Worm (Caenorhabditis elegans) whole organism, L4 larva: ENCODE data around the gene T26H5.11.

Experiments
- F26F4.8 ChIP-seq: fragments of 200-800 bp; sonication (Bioruptor generic); conservative IDR thresholded peaks from 2 replicates; pipeline ENCODE4 v1.3.6; 2022; ENCODE audit warnings: missing genetic modification characterization, missing compliant biosample characterization
- R02D3.7 ChIP-seq: fragments of 150-350 bp; sonication (generic microtip); optimal IDR thresholded peaks from 3 replicates; lab custom pipeline; 2014; ENCODE audit warnings: missing biosample characterization, missing genetic modification characterization
- T26A8.4 ChIP-seq: fragments of 200-800 bp; sonication (Bioruptor generic); IDR thresholded peaks from 2 replicates; pipeline ENCODE4 v1.3.6; 2022; ENCODE audit warnings: missing genetic modification characterization, missing compliant biosample characterization
- Y75B8A.6 ChIP-seq: fragments of 200-800 bp; sonication (Bioruptor generic); IDR thresholded peaks from 2 replicates; pipeline ENCODE4 v1.3.6; 2022; ENCODE audit warnings: missing genetic modification reagents, missing genetic modification characterization, missing compliant biosample characterization
- ZK337.2 ChIP-seq: fragments of 200-800 bp; sonication (Bioruptor generic); IDR thresholded peaks from 2 replicates; pipeline ENCODE4 v1.3.6; 2022; ENCODE audit warnings: missing genetic modification reagents, missing genetic modification characterization, missing compliant biosample characterization
- aha-1 ChIP-seq: fragments of 150-350 bp; peaks from one replicate; lab custom pipeline; 2014; ENCODE audit warnings: missing biosample characterization, missing genetic modification characterization
- aly-2 ChIP-seq: sonication (generic microtip); optimal IDR thresholded peaks from 2 replicates; lab custom pipeline; 2018; ENCODE audit warnings: missing biosample characterization, missing genetic modification characterization
- ama-1 ChIP-seq: fragments of 150-350 bp; optimal IDR thresholded peaks from 2 replicates; lab custom pipeline; 2014; ENCODE audit warnings: inconsistent platforms, mixed read lengths
- arid-1 ChIP-seq: fragments of 200-800 bp; sonication (Bioruptor generic); conservative IDR thresholded peaks from 2 replicates; pipeline ENCODE4 v1.3.6; 2022; ENCODE audit warnings: missing genetic modification reagents, missing genetic modification characterization, missing compliant biosample characterization
- ceh-20 ChIP-seq: fragments of 200-800 bp; sonication (Bioruptor generic); IDR thresholded peaks from 2 replicates; pipeline ENCODE4 v1.3.6; 2022; ENCODE audit warnings: missing genetic modification reagents, missing genetic modification characterization, missing compliant biosample characterization
- ceh-32 ChIP-seq: sonication (generic microtip); optimal IDR thresholded peaks from 2 replicates; lab custom pipeline; 2016; ENCODE audit warnings: mild to moderate bottlenecking, missing genetic modification characterization, missing compliant biosample characterization; ENCODE audit not compliant: poor library complexity
- cey-2 ChIP-seq: sonication (generic microtip); optimal IDR thresholded peaks from 3 replicates; lab custom pipeline; 2017; ENCODE audit warnings: missing genetic modification characterization, mild to moderate bottlenecking, missing compliant biosample characterization, antibody characterized with exemption, borderline replicate concordance; ENCODE audit not compliant: insufficient read depth
- daf-19 ChIP-seq: fragments of 200-800 bp; sonication (Bioruptor generic); conservative IDR thresholded peaks from 2 replicates; pipeline ENCODE4 v1.3.6; 2022; ENCODE audit warnings: missing genetic modification characterization, missing compliant biosample characterization
- daf-8 ChIP-seq: fragments of 200-800 bp; sonication (Bioruptor generic); IDR thresholded peaks from 2 replicates; pipeline ENCODE4 v1.3.6; 2022; ENCODE audit warnings: missing genetic modification characterization, missing compliant biosample characterization
- dmd-6 ChIP-seq: fragments of 200-800 bp; sonication (Bioruptor generic); IDR thresholded peaks from 2 replicates; pipeline ENCODE4 v1.3.6; 2022; ENCODE audit warnings: missing genetic modification reagents, missing genetic modification characterization, missing compliant biosample characterization
- dmd-8 ChIP-seq: fragments of 200-800 bp; sonication (Bioruptor generic); IDR thresholded peaks from 2 replicates; pipeline ENCODE4 v1.3.6; 2022; ENCODE audit warnings: missing genetic modification characterization, missing compliant biosample characterization
- duxl-1 ChIP-seq: sonication (generic microtip); optimal IDR thresholded peaks from 2 replicates; lab custom pipeline; 2016; ENCODE audit warnings: mild to moderate bottlenecking, missing genetic modification characterization, moderate library complexity, missing compliant biosample characterization; ENCODE audit not compliant: poor library complexity
- egl-27 ChIP-seq: sonication (generic microtip); optimal IDR thresholded peaks from 3 replicates; lab custom pipeline; 2017; ENCODE audit warnings: missing biosample characterization, missing genetic modification reagents, missing genetic modification characterization
- egl-43 ChIP-seq: fragments of 200-800 bp; sonication (Bioruptor generic); IDR thresholded peaks from 2 replicates; pipeline ENCODE4 v1.3.6; 2022; ENCODE audit warnings: missing genetic modification reagents, missing genetic modification characterization, missing compliant biosample characterization
- fos-1 ChIP-seq: fragments of 150-350 bp; optimal IDR thresholded peaks from 2 replicates; lab custom pipeline; 2014; ENCODE audit warnings: missing biosample characterization, missing genetic modification characterization
- hlh-11 ChIP-seq: fragments of 200-800 bp; sonication (Bioruptor generic); optimal IDR thresholded peaks from 2 replicates; lab custom pipeline; 2018; ENCODE audit warnings: mild to moderate bottlenecking, missing genetic modification characterization, missing compliant biosample characterization
- hlh-30 ChIP-seq: sonication (generic microtip); optimal IDR thresholded peaks from 2 replicates; lab custom pipeline; 2017; ENCODE audit warnings: antibody characterized with exemption, mild to moderate bottlenecking, missing genetic modification characterization, missing compliant biosample characterization; ENCODE audit not compliant: insufficient read depth
- lin-13 ChIP-seq: fragments of 150-350 bp; optimal IDR thresholded peaks from 2 replicates; lab custom pipeline; 2014; ENCODE audit warnings: missing biosample characterization, missing genetic modification reagents, missing genetic modification characterization
- lin-15B ChIP-seq: fragments of 150-350 bp; sonication (generic microtip); optimal IDR thresholded peaks from 3 replicates; lab custom pipeline; 2014; ENCODE audit warnings: missing biosample characterization, missing genetic modification characterization
- lin-29 ChIP-seq: fragments of 200-800 bp; sonication (Bioruptor generic); IDR thresholded peaks from 2 replicates; pipeline ENCODE4 v1.3.6; 2022; ENCODE audit warnings: missing genetic modification reagents, missing genetic modification characterization, missing compliant biosample characterization
- lin-38 ChIP-seq: fragments of 200-800 bp; sonication (Bioruptor generic); IDR thresholded peaks from 2 replicates; pipeline ENCODE4 v1.3.6; 2022; ENCODE audit warnings: missing genetic modification reagents, missing genetic modification characterization, missing compliant biosample characterization
- lin-39 ChIP-seq: fragments of 150-350 bp; optimal IDR thresholded peaks from 2 replicates; lab custom pipeline; 2014; ENCODE audit warnings: missing biosample characterization, missing genetic modification reagents, missing genetic modification characterization
- lir-3 ChIP-seq: sonication (generic microtip); optimal IDR thresholded peaks from 2 replicates; lab custom pipeline; 2016; ENCODE audit warnings: mild to moderate bottlenecking, missing genetic modification characterization, missing compliant biosample characterization
- mdl-1 ChIP-seq, 2 experiments: fragments of 150-350 bp in 1 of 2; sonication (generic microtip) in 1 of 2; optimal IDR thresholded peaks; 2 replicates each; lab custom pipeline; 2014 to 2017; ENCODE audit warnings: missing biosample characterization in 2 of 2, missing genetic modification characterization in 2 of 2
- mdt-29 ChIP-seq: fragments of 200-800 bp; sonication (Bioruptor generic); IDR thresholded peaks from 2 replicates; pipeline ENCODE4 v1.3.6; 2022; ENCODE audit warnings: missing genetic modification reagents, missing genetic modification characterization, missing compliant biosample characterization
- mes-2 ChIP-seq: sonication (generic microtip); optimal IDR thresholded peaks from 2 replicates; lab custom pipeline; 2016; ENCODE audit warnings: missing genotype, mild to moderate bottlenecking, missing genetic modification characterization, missing compliant biosample characterization; ENCODE audit not compliant: poor library complexity, severe bottlenecking
- nhr-10 ChIP-seq: fragments of 150-350 bp; optimal IDR thresholded peaks from 2 replicates; lab custom pipeline; 2014; ENCODE audit warnings: missing biosample characterization, missing genetic modification characterization
- nhr-102 ChIP-seq: sonication (generic microtip); optimal IDR thresholded peaks from 2 replicates; lab custom pipeline; 2016; ENCODE audit warnings: mild to moderate bottlenecking, missing genetic modification characterization, moderate library complexity, missing compliant biosample characterization
- nhr-11 ChIP-seq: fragments of 150-350 bp; optimal IDR thresholded peaks from 2 replicates; lab custom pipeline; 2014; ENCODE audit warnings: missing biosample characterization, missing genetic modification characterization
- nhr-111 ChIP-seq: fragments of 200-800 bp; sonication (Bioruptor generic); optimal IDR thresholded peaks from 2 replicates; lab custom pipeline; 2018; ENCODE audit warnings: mild to moderate bottlenecking, missing genetic modification characterization, missing compliant biosample characterization
- nhr-25 ChIP-seq: sonication (generic microtip); optimal IDR thresholded peaks from 2 replicates; lab custom pipeline; 2017; ENCODE audit warnings: missing genetic modification characterization, mild to moderate bottlenecking, missing compliant biosample characterization, antibody characterized with exemption, moderate library complexity, borderline replicate concordance; ENCODE audit not compliant: insufficient read depth
- nhr-42 ChIP-seq: fragments of 200-800 bp; sonication (Bioruptor generic); IDR thresholded peaks from 2 replicates; pipeline ENCODE4 v1.3.6; 2022; ENCODE audit warnings: missing genetic modification characterization, missing compliant biosample characterization
- nhr-48 ChIP-seq: sonication (generic microtip); optimal IDR thresholded peaks from 2 replicates; lab custom pipeline; 2016; ENCODE audit warnings: mild to moderate bottlenecking, missing genetic modification characterization, missing compliant biosample characterization
- nhr-6 ChIP-seq: fragments of 150-350 bp; optimal IDR thresholded peaks from 2 replicates; lab custom pipeline; 2014; ENCODE audit warnings: missing biosample characterization, missing genetic modification characterization
- pqm-1 ChIP-seq: sonication (generic microtip); optimal IDR thresholded peaks from 2 replicates; lab custom pipeline; 2017; ENCODE audit warnings: missing biosample characterization, missing genetic modification characterization
- rbr-2 ChIP-seq: sonication (generic microtip); optimal IDR thresholded peaks from 2 replicates; lab custom pipeline; 2016; ENCODE audit warnings: missing genotype, missing genetic modification characterization, missing compliant biosample characterization
- saeg-2 ChIP-seq: fragments of 200-800 bp; sonication (Bioruptor generic); IDR thresholded peaks from 2 replicates; pipeline ENCODE4 v1.3.6; 2022; ENCODE audit warnings: missing genetic modification reagents, missing genetic modification characterization, missing compliant biosample characterization
- snpc-4 ChIP-seq: fragments of 150-350 bp; optimal IDR thresholded peaks from 2 replicates; lab custom pipeline; 2014; ENCODE audit warnings: missing biosample characterization, missing genetic modification characterization
- tra-1 ChIP-seq: fragments of 200-800 bp; sonication (Bioruptor generic); IDR thresholded peaks from 2 replicates; pipeline ENCODE4 v1.3.6; 2022; ENCODE audit warnings: missing genetic modification reagents, missing genetic modification characterization, missing compliant biosample characterization
- unc-130 ChIP-seq: sonication (generic microtip); optimal IDR thresholded peaks from 2 replicates; lab custom pipeline; 2016; ENCODE audit warnings: missing genetic modification reagents, missing genetic modification characterization, missing compliant biosample characterization
- unc-39 ChIP-seq: sonication (generic microtip); optimal IDR thresholded peaks from 2 replicates; lab custom pipeline; 2017; ENCODE audit warnings: missing biosample characterization, missing genetic modification characterization
- unc-62 ChIP-seq, 3 experiments: fragments of 150-350 bp in 1 of 3; sonication (generic microtip); optimal IDR thresholded peaks in 2 of 3; peaks in 1 of 3; 1 replicate in 1 of 3; 2 replicates in 2 of 3; lab custom pipeline; 2014 to 2017; ENCODE audit warnings: missing biosample characterization in 3 of 3, missing genetic modification characterization in 3 of 3, missing genetic modification reagents in 3 of 3, missing genotype in 1 of 3
- vab-7 ChIP-seq: fragments of 200-800 bp; sonication (Bioruptor generic); IDR thresholded peaks from 2 replicates; pipeline ENCODE4 v1.3.6; 2022; ENCODE audit warnings: missing genetic modification reagents, missing genetic modification characterization, missing compliant biosample characterization
- zag-1 ChIP-seq: fragments of 150-350 bp; optimal IDR thresholded peaks from 2 replicates; lab custom pipeline; 2014; ENCODE audit warnings: missing biosample characterization, missing genetic modification characterization
- zfp-2 ChIP-seq: sonication (generic microtip); optimal IDR thresholded peaks from 2 replicates; lab custom pipeline; 2016; ENCODE audit warnings: mild to moderate bottlenecking, missing genetic modification characterization, missing compliant biosample characterization
- ztf-7 ChIP-seq: fragments of 150-350 bp; optimal IDR thresholded peaks from 2 replicates; lab custom pipeline; 2014; ENCODE audit warnings: missing biosample characterization, missing genetic modification characterization

Gene T26H5.11

DNA sequence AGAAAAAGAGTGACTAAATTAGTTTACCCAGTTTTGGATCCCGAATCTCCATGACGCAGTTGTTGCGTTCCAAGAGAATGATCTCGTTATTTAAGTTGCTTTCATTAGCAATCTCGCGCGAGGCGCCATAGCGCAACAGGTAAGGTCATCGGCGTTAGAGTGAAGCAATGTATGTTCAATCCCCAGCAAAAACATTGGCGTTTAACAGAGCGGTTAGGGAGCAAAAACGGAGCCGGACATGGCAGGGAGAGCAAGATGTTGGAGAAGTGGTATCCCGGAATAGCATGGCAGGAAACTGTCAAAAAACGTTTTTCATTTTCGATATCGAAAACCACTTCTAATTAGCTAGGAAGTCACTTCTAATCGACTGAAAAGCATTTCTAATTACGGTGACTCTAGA, 10.2 kb upstream of the T26H5.11 start (continued):
- no peak for TF ChIP-seq nhr-6
- TF ChIP-seq nhr-42 (GFP tag; lab: Robert Waterston, UW): 0 out of 2 replicates have a peak, but pooled peaks have one; percentile 26
- no peak for TF ChIP-seq lin-29 (GFP tag; lab: Robert Waterston, UW)
- TF ChIP-seq arid-1 (GFP tag; lab: Robert Waterston, UW): peak; percentile 75; the same call in 1 of the 2 replicates
- TF ChIP-seq cey-2 (tag; lab: Kevin White, UChicago): no peak
- no peak for TF ChIP-seq ceh-32 (tag; lab: Kevin White, UChicago)
- TF ChIP-seq snpc-4 (tag; lab: Kevin White, UChicago): no peak
- TF ChIP-seq unc-62 (GFP tag; optimal IDR thresholded peaks at IDR 0.05 in 1 of 2; lab: Kevin White, UChicago): no peak
- TF ChIP-seq unc-62 (tag; optimal IDR thresholded peaks at IDR 0.05; lab: Kevin White, UChicago): no peak
- TF ChIP-seq mes-2 (tag; lab: Kevin White, UChicago): peak; percentile 45
- TF ChIP-seq pqm-1: no peak
- TF ChIP-seq ztf-7 (tag; lab: Kevin White, UChicago): no peak
- no peak for TF ChIP-seq nhr-10 (tag; lab: Kevin White, UChicago)
- peak; percentile 39 for TF ChIP-seq nhr-111 (GFP tag; lab: Kevin White, UChicago)
- no peak for TF ChIP-seq ceh-20 (GFP tag; lab: Robert Waterston, UW)
- no peak for TF ChIP-seq hlh-11 (tag; lab: Kevin White, UChicago)
- TF ChIP-seq daf-8 (GFP tag; lab: Robert Waterston, UW): no peak
- TF ChIP-seq R02D3.7 (tag; lab: Kevin White, UChicago): no peak
- 0 out of 2 replicates have a peak, but pooled peaks have one; percentile 49 for TF ChIP-seq vab-7 (GFP tag; lab: Robert Waterston, UW)
- TF ChIP-seq lin-15B (tag; lab: Kevin White, UChicago): no peak
- no peak for TF ChIP-seq ama-1 (lab: Kevin White, UChicago)
- TF ChIP-seq nhr-25 (tag; lab: Kevin White, UChicago): no peak
- no peak for TF ChIP-seq lin-13 (GFP tag; lab: Kevin White, UChicago)
- no peak for TF ChIP-seq lin-39 (tag; lab: Kevin White, UChicago)
- no peak for TF ChIP-seq unc-39 (tag; lab: Kevin White, UChicago)
- TF ChIP-seq ZK337.2 (GFP tag; lab: Robert Waterston, UW): no peak
- TF ChIP-seq F26F4.8 (GFP tag; lab: Robert Waterston, UW): 0 out of 2 replicates have a peak, but pooled peaks have one; percentile 66
- TF ChIP-seq egl-27: no peak
- TF ChIP-seq lin-38 (GFP tag; lab: Robert Waterston, UW): no peak
- peak; percentile 89; the same call in 1 of the 2 replicates for TF ChIP-seq egl-43
- TF ChIP-seq dmd-6 (GFP tag; lab: Robert Waterston, UW): no peak
- no peak for TF ChIP-seq tra-1 (GFP tag; lab: Robert Waterston, UW)
- TF ChIP-seq duxl-1 (tag; lab: Kevin White, UChicago): no peak
- no peak for TF ChIP-seq aly-2 (tag; lab: Kevin White, UChicago)
- no peak for TF ChIP-seq fos-1 (tag; lab: Kevin White, UChicago)
- TF ChIP-seq T26A8.4 (GFP tag; lab: Robert Waterston, UW): no peak
- TF ChIP-seq mdt-29 (GFP tag; lab: Robert Waterston, UW): peak; percentile 26; the same call in 1 of the 2 replicates
- TF ChIP-seq hlh-30 (tag; lab: Kevin White, UChicago): no peak
- no peak for TF ChIP-seq nhr-48 (tag; lab: Kevin White, UChicago)
- peak; percentile 57; the same call in 1 of the 2 replicates for TF ChIP-seq Y75B8A.6 (GFP tag; lab: Robert Waterston, UW)
- no peak for TF ChIP-seq zfp-2 (tag; lab: Kevin White, UChicago)
- no peak for TF ChIP-seq saeg-2 (GFP tag; lab: Robert Waterston, UW)
- TF ChIP-seq nhr-102: no peak
- peak; percentile 69; the same call in 1 of the 2 replicates for TF ChIP-seq daf-19
- TF ChIP-seq unc-130 (GFP tag; lab: Kevin White, UChicago): no peak
- peak; percentile 87 for TF ChIP-seq dmd-8 (GFP tag; lab: Robert Waterston, UW)
- no peak for TF ChIP-seq zag-1 (tag; lab: Kevin White, UChicago)
- no peak for TF ChIP-seq lir-3 (tag; lab: Kevin White, UChicago)
- no peak for TF ChIP-seq aha-1 (tag; lab: Kevin White, UChicago)
- TF ChIP-seq rbr-2 (tag; lab: Kevin White, UChicago): no peak
- no peak for TF ChIP-seq mdl-1 (tag; optimal IDR thresholded peaks at IDR 0.05; lab: Kevin White, UChicago)
- TF ChIP-seq nhr-11 (tag; lab: Kevin White, UChicago): no peak
